Fruit fly (Drosophila melanogaster): ENCODE measurements around the gene CG34267.

Gene CG34267

dm6 chr3L:457384-457783, 42.9 kb downstream of the CG34267 start:
- TF ChIP-seq CG8478 (optimal IDR thresholded peaks at IDR 0.05) = no peak
- no peak for TF ChIP-seq usp (GFP tag; optimal IDR thresholded peaks at IDR 0.05)
- no peak for TF ChIP-seq pan (optimal IDR thresholded peaks at IDR 0.05)
- TF ChIP-seq EcR (GFP tag; optimal IDR thresholded peaks at IDR 0.05) = no peak
- TF ChIP-seq Dll (optimal IDR thresholded peaks at IDR 0.05) = no peak
- no peak for TF ChIP-seq psq (optimal IDR thresholded peaks at IDR 0.05)

DNA sequence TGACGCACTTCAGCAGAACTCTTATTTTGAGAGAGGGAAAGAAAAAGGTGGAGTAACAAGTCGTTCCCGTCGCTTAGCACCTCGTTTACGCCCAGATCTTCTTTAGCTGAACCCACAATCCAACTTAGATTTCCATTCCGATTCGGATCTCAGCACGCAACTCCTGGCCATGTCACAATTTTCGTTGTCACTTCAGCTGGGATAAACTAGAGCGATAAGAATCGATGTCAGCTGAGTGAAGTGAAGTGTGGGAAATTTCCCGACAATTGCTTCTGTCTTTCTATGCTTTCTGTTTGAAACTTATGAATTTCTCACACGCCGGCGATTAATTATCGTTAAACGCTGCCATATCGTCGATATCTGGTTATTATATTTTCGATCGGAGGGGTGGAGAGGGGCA, 43.9 kb downstream of the CG34267 start:
- no peak for TF ChIP-seq psq (optimal IDR thresholded peaks at IDR 0.05)
- no peak for TF ChIP-seq CG8478 (optimal IDR thresholded peaks at IDR 0.05)
- TF ChIP-seq EcR (GFP tag; optimal IDR thresholded peaks at IDR 0.05) = no peak
- no peak for TF ChIP-seq pan (optimal IDR thresholded peaks at IDR 0.05)
- no peak for TF ChIP-seq Dll (optimal IDR thresholded peaks at IDR 0.05)
- no peak for TF ChIP-seq usp (GFP tag; optimal IDR thresholded peaks at IDR 0.05)

- TF ChIP-seq EcR (GFP tag; optimal IDR thresholded peaks at IDR 0.05) (no peak), psq (optimal IDR thresholded peaks at IDR 0.05) (no peak), Dll (optimal IDR thresholded peaks at IDR 0.05) (no peak), CG8478 (optimal IDR thresholded peaks at IDR 0.05) (no peak), pan (optimal IDR thresholded peaks at IDR 0.05) (no peak), usp (GFP tag; optimal IDR thresholded peaks at IDR 0.05) (no peak)
Observed at dm6 chr3L:454802-455579, 45.3 kb downstream of the CG34267 start.
